Fruit fly (Drosophila melanogaster): ENCODE results near the gene CG14374.

The CG14374 gene

DNA sequence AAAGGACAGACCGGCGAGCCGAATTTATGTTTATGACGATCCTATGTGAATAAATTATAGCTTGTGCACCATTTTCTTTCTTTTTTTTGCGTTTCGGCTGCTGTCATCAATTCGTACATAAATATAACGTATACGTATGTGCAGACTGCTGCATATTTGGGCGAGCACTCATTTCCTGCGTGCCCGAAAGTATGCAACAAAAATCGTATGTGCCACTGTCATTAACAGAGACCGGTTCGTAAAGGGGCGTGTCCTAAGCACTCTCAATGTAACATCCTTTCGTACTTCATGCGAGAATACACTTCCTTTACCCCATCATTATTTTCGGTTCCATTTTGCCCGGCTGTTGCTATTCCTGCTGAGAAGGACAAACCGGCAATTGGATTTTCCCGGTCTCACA, 36.8 kb downstream of the CG14374 start:
- TF ChIP-seq kay (GFP tag; ENCODE audit: borderline replicate concordance) = no peak
- no peak for TF ChIP-seq tj (GFP tag; optimal IDR thresholded peaks at IDR 0.05)
- no peak for TF ChIP-seq toe (GFP tag; optimal IDR thresholded peaks at IDR 0.05)
- no peak for TF ChIP-seq cnc (optimal IDR thresholded peaks at IDR 0.05)
- TF ChIP-seq Clk (GFP tag; optimal IDR thresholded peaks at IDR 0.05) = no peak
- TF ChIP-seq CG11617 (GFP tag; optimal IDR thresholded peaks at IDR 0.05) = no peak
- no peak for TF ChIP-seq CG7101 (tag; optimal IDR thresholded peaks at IDR 0.05)
- no peak for TF ChIP-seq cic (GFP tag; optimal IDR thresholded peaks at IDR 0.05)
- no peak for TF ChIP-seq Crg-1 (GFP tag; optimal IDR thresholded peaks at IDR 0.05)
- no peak for TF ChIP-seq CG1620 (GFP tag; optimal IDR thresholded peaks at IDR 0.05)
- TF ChIP-seq pad (GFP tag; optimal IDR thresholded peaks at IDR 0.05) = no peak
- no peak for TF ChIP-seq CG33017 (tag; optimal IDR thresholded peaks at IDR 0.05)
- no peak for TF ChIP-seq CG5204 (GFP tag; optimal IDR thresholded peaks at IDR 0.05)
- TF ChIP-seq CG12768 (GFP tag; optimal IDR thresholded peaks at IDR 0.05) = no peak
- TF ChIP-seq Hr96 (GFP tag; optimal IDR thresholded peaks at IDR 0.05) = no peak
- TF ChIP-seq Mnt (GFP tag; optimal IDR thresholded peaks at IDR 0.05) = no peak

DNA sequence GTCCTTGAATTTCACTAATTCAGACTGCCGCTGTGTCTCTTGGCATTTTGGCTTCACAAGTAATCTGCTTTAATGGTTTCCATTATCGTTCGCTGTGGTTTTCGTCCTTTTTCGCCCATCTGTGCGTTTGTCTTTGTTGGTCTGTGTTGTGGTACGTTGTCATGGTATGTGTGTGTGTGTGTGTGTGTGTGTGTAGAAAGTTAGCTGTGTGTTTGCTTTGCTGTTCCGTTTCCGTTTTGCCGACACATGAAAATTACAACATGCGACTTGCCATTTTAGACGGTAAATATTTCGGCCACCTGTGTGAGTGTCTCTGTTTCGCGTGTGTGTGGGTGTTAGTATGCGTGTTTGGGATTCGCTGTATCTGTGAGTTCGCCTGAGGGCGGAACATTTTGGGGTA, 40.0 kb downstream of the CG14374 start:
- TF ChIP-seq bab1 (GFP tag; optimal IDR thresholded peaks at IDR 0.05) = no peak

DNA sequence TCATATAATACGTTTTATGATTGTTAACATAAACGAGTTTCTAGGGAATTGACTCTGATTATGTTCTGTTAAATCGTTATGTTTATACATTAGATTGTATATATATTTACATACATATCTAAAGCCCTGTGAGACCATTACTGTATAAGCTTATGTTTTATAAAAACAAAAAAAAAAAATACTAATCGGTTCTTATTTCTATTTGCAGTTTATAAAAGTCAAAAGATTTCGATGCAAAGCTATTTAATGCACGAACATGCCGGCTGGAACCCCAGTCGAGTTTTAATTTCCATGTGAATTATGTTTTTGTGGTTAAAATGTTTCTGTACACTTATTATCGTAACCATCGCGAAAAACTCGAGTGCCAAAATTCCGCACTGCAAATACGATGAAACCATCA, 43.6 kb downstream of the CG14374 start, which contains the start of gene mthl12:
TSS of gene mthl12 (plus strand) at position 301 of the 400 bp plus-strand sequence.
- TF ChIP-seq ovo (GFP tag; optimal IDR thresholded peaks at IDR 0.05) (no peak), bab1 (GFP tag; optimal IDR thresholded peaks at IDR 0.05) (no peak), kay (GFP tag; ENCODE audit: borderline replicate concordance) (no peak), pad (GFP tag; optimal IDR thresholded peaks at IDR 0.05) (no peak), CG1620 (GFP tag; optimal IDR thresholded peaks at IDR 0.05) (no peak), Crg-1 (GFP tag; optimal IDR thresholded peaks at IDR 0.05) (no peak), cic (GFP tag; optimal IDR thresholded peaks at IDR 0.05) (no peak), CG7101 (tag; optimal IDR thresholded peaks at IDR 0.05) (no peak)

Data from whole organism, adult.